Worm (Caenorhabditis elegans): ENCODE measurements around the gene lin-15A.

lin-15A gene

ce11 chrX:15696400-15696799, 35.4 kb upstream of the lin-15A start, which contains the start of gene ZK662.2:
Gene ZK662.2, plus strand, starts transcription at chrX:15696700.
- no peak for TF ChIP-seq ama-1 (optimal IDR thresholded peaks at IDR 0.05)
- TF ChIP-seq eor-1 (tag; optimal IDR thresholded peaks at IDR 0.05) = no peak
- TF ChIP-seq R02D3.7 (tag; optimal IDR thresholded peaks at IDR 0.05) = no peak
- TF ChIP-seq nhr-23 (tag; optimal IDR thresholded peaks at IDR 0.05) = no peak
- peak; percentile 39 for TF ChIP-seq pha-4 (tag; optimal IDR thresholded peaks at IDR 0.05)
- TF ChIP-seq mml-1 (tag; optimal IDR thresholded peaks at IDR 0.05) = no peak
- TF ChIP-seq nhr-28 (tag; optimal IDR thresholded peaks at IDR 0.05) = no peak

- TF ChIP-seq nhr-23 (tag; optimal IDR thresholded peaks at IDR 0.05) (peak; percentile 29), nhr-77 (tag; optimal IDR thresholded peaks at IDR 0.05) (no peak), pqm-1 (tag; optimal IDR thresholded peaks at IDR 0.05) (peak; percentile 48), ceh-28 (tag; optimal IDR thresholded peaks at IDR 0.05) (peak; percentile 9), elt-1 (tag; optimal IDR thresholded peaks at IDR 0.05) (peak; percentile 10), pha-4 (tag; optimal IDR thresholded peaks at IDR 0.05) (peak; percentile 50), tbx-2 (tag; optimal IDR thresholded peaks at IDR 0.05) (no peak), elt-2 (tag; optimal IDR thresholded peaks at IDR 0.05) (peak; percentile 77), nfya-1 (tag; optimal IDR thresholded peaks at IDR 0.05; ENCODE audit: insufficient read depth) (no peak)
Measured at ce11 chrX:15700220-15700619, 31.5 kb upstream of the lin-15A start.

ce11 chrX:15704579-15705110, 27.1 kb upstream of the lin-15A start:
- TF ChIP-seq elt-2 (tag; optimal IDR thresholded peaks at IDR 0.05) (peak; percentile 83), pha-4 (tag; optimal IDR thresholded peaks at IDR 0.05) (peak; percentile 51), zag-1 (tag; optimal IDR thresholded peaks at IDR 0.05) (no peak), ceh-28 (tag; optimal IDR thresholded peaks at IDR 0.05) (peak; percentile 33), nhr-25 (tag; optimal IDR thresholded peaks at IDR 0.05) (peak; percentile 12), ceh-9 (tag; optimal IDR thresholded peaks at IDR 0.05) (no peak), jun-1 (tag; optimal IDR thresholded peaks at IDR 0.05) (peak; percentile 64), egl-5 (tag; optimal IDR thresholded peaks at IDR 0.05) (peak; percentile 47), daf-12 (tag; optimal IDR thresholded peaks at IDR 0.05) (no peak), sea-2 (GFP tag; optimal IDR thresholded peaks at IDR 0.05) (no peak), nfya-1 (tag; optimal IDR thresholded peaks at IDR 0.05; ENCODE audit: insufficient read depth) (peak; percentile 32), elt-3 (tag; optimal IDR thresholded peaks at IDR 0.05) (peak in 1 of 3 experiments; percentile 30), elt-1 (tag; optimal IDR thresholded peaks at IDR 0.05) (peak; percentile 3), pqm-1 (tag; optimal IDR thresholded peaks at IDR 0.05) (peak; percentile 68), lsy-12 (tag; optimal IDR thresholded peaks at IDR 0.05) (peak; percentile 9), nhr-23 (tag; optimal IDR thresholded peaks at IDR 0.05) (peak; percentile 75), mdl-1 (tag; optimal IDR thresholded peaks at IDR 0.05) (peak; percentile 8)

ce11 chrX:15706108-15706676, 25.6 kb upstream of the lin-15A start:
- TF ChIP-seq nhr-76 (tag; optimal IDR thresholded peaks at IDR 0.05) (no peak), nhr-25 (tag; optimal IDR thresholded peaks at IDR 0.05) (peak; percentile 49), sea-2 (GFP tag; optimal IDR thresholded peaks at IDR 0.05) (no peak), nhr-23 (tag; optimal IDR thresholded peaks at IDR 0.05) (peak; percentile 62), nhr-12 (tag; optimal IDR thresholded peaks at IDR 0.05) (no peak), nhr-43 (tag; optimal IDR thresholded peaks at IDR 0.05; ENCODE audit: poor library complexity, severe bottlenecking) (peak; percentile 78)

ce11 chrX:15707366-15707892, 24.3 kb upstream of the lin-15A start:
- TF ChIP-seq nfya-1 (tag; optimal IDR thresholded peaks at IDR 0.05; ENCODE audit: insufficient read depth) (peak; percentile 86), nhr-11 (tag; optimal IDR thresholded peaks at IDR 0.05) (peak; percentile 83), tbx-2 (tag; optimal IDR thresholded peaks at IDR 0.05) (peak; percentile 44), pqm-1 (tag; optimal IDR thresholded peaks at IDR 0.05) (peak; percentile 59), pha-4 (tag; optimal IDR thresholded peaks at IDR 0.05) (peak; percentile 88), elt-2 (tag; optimal IDR thresholded peaks at IDR 0.05) (peak; percentile 61), elt-3 (tag; optimal IDR thresholded peaks at IDR 0.05) (no peak), egl-27 (tag; optimal IDR thresholded peaks at IDR 0.05) (peak; percentile 93), zag-1 (tag; optimal IDR thresholded peaks at IDR 0.05) (no peak), skn-1 (tag; optimal IDR thresholded peaks at IDR 0.05) (peak; percentile 58), nhr-28 (tag; optimal IDR thresholded peaks at IDR 0.05) (no peak), nhr-12 (tag; optimal IDR thresholded peaks at IDR 0.05) (no peak), fos-1 (tag; optimal IDR thresholded peaks at IDR 0.05) (peak; percentile 16), daf-12 (tag; optimal IDR thresholded peaks at IDR 0.05) (no peak), snpc-4 (tag; optimal IDR thresholded peaks at IDR 0.05) (peak; percentile 84), elt-1 (tag; optimal IDR thresholded peaks at IDR 0.05) (peak; percentile 51), ama-1 (optimal IDR thresholded peaks at IDR 0.05) (peak; percentile 61), aly-2 (tag; optimal IDR thresholded peaks at IDR 0.05) (no peak), ceh-9 (tag; optimal IDR thresholded peaks at IDR 0.05) (no peak), hmg-11 (tag; optimal IDR thresholded peaks at IDR 0.05) (peak; percentile 79), eor-1 (tag; optimal IDR thresholded peaks at IDR 0.05) (no peak), lin-15B (tag; optimal IDR thresholded peaks at IDR 0.05) (peak; percentile 49), ztf-11 (tag; optimal IDR thresholded peaks at IDR 0.05) (no peak), ztf-4 (tag; optimal IDR thresholded peaks at IDR 0.05) (no peak), ceh-16 (tag; optimal IDR thresholded peaks at IDR 0.05) (no peak), ceh-28 (tag; optimal IDR thresholded peaks at IDR 0.05) (peak; percentile 77), unc-62 (GFP tag; optimal IDR thresholded peaks at IDR 0.05) (peak; percentile 61), mdl-1 (tag; optimal IDR thresholded peaks at IDR 0.05) (peak; percentile 88), nhr-67 (tag; optimal IDR thresholded peaks at IDR 0.05) (no peak), mml-1 (tag; optimal IDR thresholded peaks at IDR 0.05) (no peak)
